ENCODE assay signal across 5 fruit fly cellular contexts in the genomic region with DNA sequence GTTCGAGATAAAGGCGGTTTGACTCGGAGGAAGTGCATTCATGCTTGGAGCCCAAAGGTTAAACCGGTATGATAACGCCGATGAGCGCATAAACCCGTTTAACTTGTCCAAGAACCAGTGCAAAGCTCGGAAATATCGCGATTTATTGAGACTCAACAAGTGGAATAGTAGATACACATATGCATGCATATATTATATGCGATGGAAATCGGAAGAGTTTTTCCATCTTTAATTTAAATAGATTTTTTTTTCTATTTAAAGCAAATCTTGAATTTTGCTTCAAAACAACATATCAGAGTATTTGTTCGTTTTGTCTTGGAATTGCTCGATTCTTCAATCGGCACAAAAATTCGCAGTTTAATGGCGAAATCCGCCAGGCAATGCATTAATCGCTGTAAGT.
TF ChIP-seq lines count a peak whose summit lies in the region.

No protein-coding gene starts in this region.

- no peak for TF ChIP-seq CTCF in whole organism, embryonic (GFP tag; optimal IDR thresholded peaks at IDR 0.05; lab: Kevin White, UChicago)

TF ChIP-seq in whole organism, adult, 20 proteins besides CTCF, POLR2A, EP300 and RAD21:
- TF ChIP-seq CG12768 (GFP tag; optimal IDR thresholded peaks at IDR 0.05; lab: Kevin White, UChicago) (no peak), bab1 (GFP tag; optimal IDR thresholded peaks at IDR 0.05; lab: Kevin White, UChicago) (peak; percentile 5), kay (GFP tag; lab: Kevin White, UChicago; ENCODE audit: borderline replicate concordance) (peak; percentile 56)

TF ChIP-seq in whole organism, embryonic, 481 proteins besides CTCF, POLR2A, EP300 and RAD21:
- TF ChIP-seq CG14710 (tag; optimal IDR thresholded peaks at IDR 0.05; lab: Kevin White, UChicago) (no peak), Doc2 (GFP tag; IDR thresholded peaks at IDR 0.05; lab: Robert Waterston, UW) (no peak), CG10959 (GFP tag; IDR thresholded peaks at IDR 0.05; lab: Robert Waterston, UW) (no peak), CG9609 (GFP tag; optimal IDR thresholded peaks at IDR 0.05; lab: Kevin White, UChicago) (no peak), Mes4 (GFP tag; optimal IDR thresholded peaks at IDR 0.05; lab: Kevin White, UChicago) (no peak), pb (GFP tag; optimal IDR thresholded peaks at IDR 0.05; lab: Kevin White, UChicago) (no peak), chinmo (GFP tag; IDR thresholded peaks at IDR 0.05; lab: Robert Waterston, UW; ENCODE audit: partially characterized antibody) (no peak), Drgx (GFP tag; IDR thresholded peaks at IDR 0.05; lab: Robert Waterston, UW) (peak; percentile 50), vvl (GFP tag; IDR thresholded peaks at IDR 0.05; lab: Robert Waterston, UW) (0 out of 2 replicates have a peak, but pooled peaks have one; percentile 6), sens (GFP tag; lab: Kevin White, UChicago) (peak; percentile 2), Hmr (GFP tag; optimal IDR thresholded peaks at IDR 0.05; lab: Kevin White, UChicago) (no peak), CG16779 (GFP tag; IDR thresholded peaks at IDR 0.05; lab: Robert Waterston, UW) (no peak)

TF ChIP-seq in whole organism, prepupa, 60 proteins besides CTCF, POLR2A, EP300 and RAD21:
- TF ChIP-seq CG6276 (GFP tag; optimal IDR thresholded peaks at IDR 0.05; lab: Kevin White, UChicago) = peak; percentile 33
- TF ChIP-seq CG15336 (GFP tag; IDR thresholded peaks at IDR 0.05; lab: Robert Waterston, UW) = no peak; the same call in 1 of the 2 replicates
- peak; percentile 8 for TF ChIP-seq dsx (GFP tag; optimal IDR thresholded peaks at IDR 0.05; lab: Kevin White, UChicago; ENCODE audit: poor library complexity, severe bottlenecking)
- peak; percentile 41; the same call in 1 of the 3 replicates for TF ChIP-seq CG6163 (GFP tag; IDR thresholded peaks at IDR 0.05; lab: Robert Waterston, UW)
- no peak for TF ChIP-seq CG6854 (GFP tag; optimal IDR thresholded peaks at IDR 0.05; lab: Kevin White, UChicago)
- no peak for TF ChIP-seq vri (GFP tag; optimal IDR thresholded peaks at IDR 0.05; lab: Kevin White, UChicago)
- peak; percentile 30 for TF ChIP-seq OdsH (GFP tag; optimal IDR thresholded peaks at IDR 0.05; lab: Kevin White, UChicago)
- peak; percentile 78 for TF ChIP-seq svp (GFP tag; lab: Kevin White, UChicago)
- peak; percentile 10 for TF ChIP-seq pdm3 (GFP tag; optimal IDR thresholded peaks at IDR 0.05; lab: Kevin White, UChicago)
- peak; percentile 48; the same call in 1 of the 3 replicates for TF ChIP-seq CG8119 (GFP tag; IDR thresholded peaks at IDR 0.05; lab: Robert Waterston, UW)
- TF ChIP-seq eg (GFP tag; IDR thresholded peaks at IDR 0.05; lab: Robert Waterston, UW) = 0 out of 3 replicates have a peak, but pooled peaks have one; percentile 38
- no peak for TF ChIP-seq topi (GFP tag; optimal IDR thresholded peaks at IDR 0.05; lab: Kevin White, UChicago)
- peak in 1 of 2 experiments; percentile 6 for TF ChIP-seq ss (GFP tag; optimal IDR thresholded peaks at IDR 0.05; lab: Kevin White, UChicago)
- no peak for TF ChIP-seq Ets21C (GFP tag; optimal IDR thresholded peaks at IDR 0.05; lab: Kevin White, UChicago)
- TF ChIP-seq CG32006 (GFP tag; optimal IDR thresholded peaks at IDR 0.05; lab: Kevin White, UChicago) = peak; percentile 46
- no peak for TF ChIP-seq CG11762 (GFP tag; optimal IDR thresholded peaks at IDR 0.05; lab: Kevin White, UChicago; ENCODE audit: insufficient read depth)
- peak; percentile 78 for TF ChIP-seq Eip78C (GFP tag; lab: Kevin White, UChicago)
- TF ChIP-seq CG3919 (GFP tag; optimal IDR thresholded peaks at IDR 0.05; lab: Kevin White, UChicago) = peak; percentile 4
- TF ChIP-seq CG11294 (GFP tag; IDR thresholded peaks at IDR 0.05; lab: Robert Waterston, UW) = no peak

TF ChIP-seq in whole organism, pupa, 21 proteins besides CTCF, POLR2A, EP300 and RAD21:
- TF ChIP-seq CG8301 (tag; optimal IDR thresholded peaks at IDR 0.05; lab: Kevin White, UChicago) = peak; percentile 9
- no peak for TF ChIP-seq rn (GFP tag; IDR thresholded peaks at IDR 0.05; lab: Robert Waterston, UW)
- TF ChIP-seq Pif1A (GFP tag; optimal IDR thresholded peaks at IDR 0.05; lab: Kevin White, UChicago) = peak; percentile 11
- no peak for TF ChIP-seq CG15710 (tag; optimal IDR thresholded peaks at IDR 0.05; lab: Kevin White, UChicago)
- no peak for TF ChIP-seq CG34367 (tag; optimal IDR thresholded peaks at IDR 0.05; lab: Kevin White, UChicago)
- TF ChIP-seq fd96Ca (GFP tag; IDR thresholded peaks at IDR 0.05; lab: Robert Waterston, UW) = no peak; the same call in 2 of the 3 replicates
- TF ChIP-seq Pif1B (GFP tag; optimal IDR thresholded peaks at IDR 0.05; lab: Kevin White, UChicago) = no peak
- no peak for TF ChIP-seq gl (tag; optimal IDR thresholded peaks at IDR 0.05; lab: Kevin White, UChicago)
- no peak for TF ChIP-seq CG17806 (tag; optimal IDR thresholded peaks at IDR 0.05; lab: Kevin White, UChicago)
- no peak for TF ChIP-seq EcR (GFP tag; optimal IDR thresholded peaks at IDR 0.05; lab: Kevin White, UChicago)
- no peak for TF ChIP-seq CG9948 (tag; optimal IDR thresholded peaks at IDR 0.05; lab: Kevin White, UChicago)
- TF ChIP-seq CG14655 (GFP tag; optimal IDR thresholded peaks at IDR 0.05; lab: Kevin White, UChicago) = peak; percentile 31
- no peak for TF ChIP-seq CG13204 (GFP tag; optimal IDR thresholded peaks at IDR 0.05; lab: Kevin White, UChicago)
- TF ChIP-seq D1 (tag; optimal IDR thresholded peaks at IDR 0.05; lab: Kevin White, UChicago) = no peak
- TF ChIP-seq CG8159 (tag; optimal IDR thresholded peaks at IDR 0.05; lab: Kevin White, UChicago) = no peak
- no peak for TF ChIP-seq CG10348 (GFP tag; IDR thresholded peaks at IDR 0.05; lab: Robert Waterston, UW)
- no peak for TF ChIP-seq CG12605 (GFP tag; IDR thresholded peaks at IDR 0.05; lab: Robert Waterston, UW)
- TF ChIP-seq CG4496 (GFP tag; IDR thresholded peaks at IDR 0.05; lab: Robert Waterston, UW) = 0 out of 3 replicates have a peak, but pooled peaks have one; percentile 21
- no peak for TF ChIP-seq Snoo (tag; optimal IDR thresholded peaks at IDR 0.05; lab: Kevin White, UChicago)
- TF ChIP-seq Ets98B (GFP tag; IDR thresholded peaks at IDR 0.05; lab: Robert Waterston, UW) = no peak; the same call in none of the 2 replicates
- no peak for TF ChIP-seq CG32121 (GFP tag; IDR thresholded peaks at IDR 0.05; lab: Robert Waterston, UW)

TF ChIP-seq in whole organism, wandering third instar larva, 38 proteins besides CTCF, POLR2A, EP300 and RAD21:
- TF ChIP-seq Mio (GFP tag; optimal IDR thresholded peaks at IDR 0.05; lab: Kevin White, UChicago) (no peak), fru (GFP tag; optimal IDR thresholded peaks at IDR 0.05; lab: Kevin White, UChicago) (no peak), GATAd (GFP tag; optimal IDR thresholded peaks at IDR 0.05; lab: Kevin White, UChicago) (no peak), psq (GFP tag; optimal IDR thresholded peaks at IDR 0.05; lab: Kevin White, UChicago) (no peak), Vsx2 (GFP tag; optimal IDR thresholded peaks at IDR 0.05; lab: Kevin White, UChicago; ENCODE audit: partially characterized antibody) (no peak), lola (GFP tag; optimal IDR thresholded peaks at IDR 0.05; lab: Kevin White, UChicago) (no peak), Dif (GFP tag; optimal IDR thresholded peaks at IDR 0.05; lab: Kevin White, UChicago; ENCODE audit: partially characterized antibody) (peak; percentile 25), Myc (optimal IDR thresholded peaks at IDR 0.05; lab: Kevin White, UChicago) (no peak), dl (GFP tag; optimal IDR thresholded peaks at IDR 0.05; lab: Kevin White, UChicago; ENCODE audit: insufficient read depth in 1 of 2, partially characterized antibody in 2 of 2) (no peak), sage (GFP tag; optimal IDR thresholded peaks at IDR 0.05; lab: Kevin White, UChicago) (peak; percentile 9)
